Worm (Caenorhabditis elegans) whole organism, late embryonic: ENCODE data around the gene Y54G2A.44.

ENCODE experiments used
- Y22D7AL.16 ChIP-seq: sonication (generic microtip); optimal IDR thresholded peaks from 2 replicates; lab custom pipeline; 2016; ENCODE audit warnings: missing genetic modification characterization, missing compliant biosample characterization
- ama-1 ChIP-seq: fragments of 150-350 bp; optimal IDR thresholded peaks from 2 replicates; lab custom pipeline; 2014
- ceh-24 ChIP-seq: sonication (generic microtip); optimal IDR thresholded peaks from 2 replicates; lab custom pipeline; 2016; ENCODE audit warnings: mild to moderate bottlenecking, missing genetic modification characterization, missing compliant biosample characterization
- ceh-31 ChIP-seq: sonication (generic microtip); optimal IDR thresholded peaks from 2 replicates; lab custom pipeline; 2016; ENCODE audit warnings: missing genetic modification characterization, missing compliant biosample characterization
- ceh-45 ChIP-seq: fragments of 200-800 bp; sonication (Bioruptor generic); IDR thresholded peaks from 2 replicates; pipeline ENCODE4 v1.3.6; 2022; ENCODE audit warnings: missing genetic modification reagents, missing genetic modification characterization, missing compliant biosample characterization
- ceh-48 ChIP-seq: sonication (generic microtip); optimal IDR thresholded peaks from 2 replicates; lab custom pipeline; 2016; ENCODE audit warnings: missing genetic modification characterization, inconsistent platforms, missing compliant biosample characterization
- elt-2 ChIP-seq: sonication (generic microtip); optimal IDR thresholded peaks from 2 replicates; lab custom pipeline; 2016; ENCODE audit warnings: missing genetic modification reagents, missing genetic modification characterization, missing compliant biosample characterization
- fkh-10 ChIP-seq: fragments of 150-350 bp; optimal IDR thresholded peaks from 2 replicates; lab custom pipeline; 2014; ENCODE audit warnings: missing biosample characterization, missing genetic modification reagents, missing genetic modification characterization
- hlh-13 ChIP-seq: fragments of 200-800 bp; sonication (Bioruptor generic); optimal IDR thresholded peaks from 2 replicates; lab custom pipeline; 2018; ENCODE audit warnings: mild to moderate bottlenecking, missing genetic modification characterization, missing compliant biosample characterization
- nhr-11 ChIP-seq: fragments of 150-350 bp; optimal IDR thresholded peaks from 2 replicates; lab custom pipeline; 2014; ENCODE audit warnings: missing biosample characterization, missing genetic modification characterization
- sox-4 ChIP-seq: sonication (generic microtip); optimal IDR thresholded peaks from 2 replicates; lab custom pipeline; 2017; ENCODE audit warnings: mild to moderate bottlenecking, missing genetic modification characterization, inconsistent platforms, missing compliant biosample characterization
- unc-55 ChIP-seq: sonication (generic microtip); optimal IDR thresholded peaks from 2 replicates; lab custom pipeline; 2017; ENCODE audit warnings: missing biosample characterization, missing genetic modification reagents, missing genetic modification characterization

DNA sequence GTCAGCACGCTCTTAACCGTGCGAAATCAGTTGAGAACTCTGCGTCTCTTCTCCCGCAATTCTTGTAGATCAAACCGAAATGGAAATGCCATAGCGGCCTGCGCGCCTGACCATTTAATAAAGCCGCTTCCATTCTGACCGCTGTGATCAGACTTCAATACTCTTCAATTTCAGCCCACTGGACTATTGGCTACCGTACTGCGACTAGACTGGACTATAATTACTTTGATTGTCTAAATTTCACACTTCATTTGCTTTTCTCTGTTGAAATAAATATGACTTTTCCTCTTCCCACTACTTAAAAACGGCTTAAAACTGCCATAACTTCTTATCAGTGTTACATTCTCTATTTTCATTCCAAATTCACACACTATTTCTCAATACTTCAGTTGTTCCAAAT is 36.6 kb downstream of the Y54G2A.44 start, which contains the start of gene Y54G2A.7:
- TF ChIP-seq fkh-10 (GFP tag; lab: Kevin White, UChicago): no peak
- no peak for TF ChIP-seq ama-1 (lab: Kevin White, UChicago)
- TF ChIP-seq hlh-13 (GFP tag; lab: Kevin White, UChicago): no peak
- no peak for TF ChIP-seq ceh-24 (tag; lab: Kevin White, UChicago)
- TF ChIP-seq Y22D7AL.16 (tag; lab: Kevin White, UChicago): no peak
- no peak for TF ChIP-seq sox-4 (tag; lab: Kevin White, UChicago)
- TF ChIP-seq elt-2 (tag; lab: Kevin White, UChicago): no peak
- TF ChIP-seq ceh-48: no peak
- no peak for TF ChIP-seq unc-55
- no peak for TF ChIP-seq ceh-45 (GFP tag; lab: Robert Waterston, UW)
- TF ChIP-seq ceh-31 (tag; lab: Kevin White, UChicago): no peak
- no peak for TF ChIP-seq nhr-11 (tag; lab: Kevin White, UChicago)
